Worm (Caenorhabditis elegans): ENCODE measurements around the gene tag-115.

Gene tag-115

ce11 chrIV:13255886-13256285 lies 16.7 kb upstream of the tag-115 start, which contains the start of gene bus-12:
Gene bus-12 (plus strand): TSS chrIV:13256186.
- TF ChIP-seq ces-1 (GFP tag; optimal IDR thresholded peaks at IDR 0.05) (no peak), flh-1 (GFP tag; optimal IDR thresholded peaks at IDR 0.05) (no peak), nhr-237 (tag; optimal IDR thresholded peaks at IDR 0.05) (no peak), blmp-1 (tag; optimal IDR thresholded peaks at IDR 0.05) (no peak), mls-2 (tag; optimal IDR thresholded peaks at IDR 0.05) (no peak), bed-3 (GFP tag; optimal IDR thresholded peaks at IDR 0.05) (no peak)

DNA sequence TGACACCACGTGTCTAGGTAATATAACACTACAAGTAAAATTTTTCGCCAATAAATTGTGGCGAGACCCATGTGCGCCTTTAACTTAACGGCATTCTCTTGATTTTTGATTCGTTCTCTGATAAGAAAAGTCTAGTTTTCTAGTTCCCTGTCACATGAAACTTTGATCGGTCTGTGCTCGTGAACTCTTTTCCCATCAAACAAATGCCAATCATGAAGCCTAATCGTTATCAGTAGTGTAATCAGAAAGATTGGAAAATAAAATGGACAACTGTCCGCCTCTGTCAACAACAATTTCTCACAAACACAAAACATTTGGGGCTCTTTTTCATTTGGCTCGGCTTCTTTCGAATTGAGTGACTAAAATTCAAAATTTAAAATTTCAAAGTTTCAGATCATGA lies 14.6 kb upstream of the tag-115 start, which contains the start of gene ttr-45:
ttr-45 (plus strand) TSS at position 385 of the 400 bp plus-strand sequence.
- peak; percentile 22 for TF ChIP-seq unc-62 (GFP tag; optimal IDR thresholded peaks at IDR 0.05)
- TF ChIP-seq blmp-1 (tag; optimal IDR thresholded peaks at IDR 0.05): no peak
- TF ChIP-seq hlh-1 (tag; optimal IDR thresholded peaks at IDR 0.05): peak; percentile 11

DNA sequence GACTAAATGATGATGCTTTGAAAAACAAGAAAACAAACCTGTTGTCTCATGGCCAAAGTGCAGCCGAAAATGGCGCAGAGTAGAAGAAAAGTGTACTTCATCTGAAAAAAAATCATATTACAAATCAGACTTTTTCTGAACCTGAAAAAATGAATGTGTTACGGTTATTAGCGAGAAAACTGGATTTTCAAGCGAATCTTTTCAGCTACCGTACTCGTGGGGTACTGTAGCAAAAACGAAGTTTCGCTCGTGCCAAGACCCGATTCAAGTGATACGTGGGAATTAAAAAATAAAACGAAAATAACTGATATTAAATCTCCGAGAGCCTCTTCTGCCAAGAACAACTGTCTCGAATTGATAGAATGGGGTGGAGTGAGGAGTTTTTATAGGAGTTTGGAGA lies 13.0 kb upstream of the tag-115 start, which contains the start of gene ttr-51:
ttr-51 (minus strand) TSS at position 101 of the 400 bp plus-strand sequence.
- TF ChIP-seq pha-4 (tag; optimal IDR thresholded peaks at IDR 0.05): no peak
- TF ChIP-seq ceh-43 (GFP tag; optimal IDR thresholded peaks at IDR 0.05): no peak
- TF ChIP-seq blmp-1 (tag; optimal IDR thresholded peaks at IDR 0.05): no peak
- TF ChIP-seq elt-1 (tag; optimal IDR thresholded peaks at IDR 0.05; ENCODE audit: borderline replicate concordance, insufficient read depth): no peak
- TF ChIP-seq elt-3 (tag; optimal IDR thresholded peaks at IDR 0.05): no peak
- TF ChIP-seq nhr-12 (tag; optimal IDR thresholded peaks at IDR 0.05): no peak

DNA sequence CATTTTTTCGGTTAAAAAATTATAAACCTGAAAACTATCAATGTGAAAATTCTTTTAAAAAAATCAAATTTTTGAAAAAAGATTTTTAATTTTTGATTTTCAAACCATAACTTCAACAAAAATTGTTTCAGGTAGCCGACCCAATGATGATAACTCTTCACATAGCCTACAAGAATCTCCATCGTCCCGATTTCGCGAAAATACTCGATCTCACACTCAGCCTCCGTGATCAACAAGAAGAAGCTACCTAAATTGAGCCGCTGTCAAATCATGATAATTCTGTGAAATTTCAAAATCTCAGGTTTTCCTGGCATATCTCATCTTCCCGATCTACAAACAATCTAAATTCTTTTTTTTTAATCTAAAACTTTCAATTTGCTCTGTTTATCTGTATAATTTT lies 11.0 kb upstream of the tag-115 start:
- TF ChIP-seq sem-2 (GFP tag; optimal IDR thresholded peaks at IDR 0.05) (no peak), lin-32 (GFP tag; optimal IDR thresholded peaks at IDR 0.05) (no peak), zip-8 (tag; optimal IDR thresholded peaks at IDR 0.05) (no peak), mep-1 (tag; optimal IDR thresholded peaks at IDR 0.05) (no peak)

- TF ChIP-seq ces-1 (GFP tag; optimal IDR thresholded peaks at IDR 0.05) (no peak), lsy-2 (tag; optimal IDR thresholded peaks at IDR 0.05) (no peak), unc-39 (tag; optimal IDR thresholded peaks at IDR 0.05) (no peak), bed-3 (GFP tag; optimal IDR thresholded peaks at IDR 0.05) (no peak), sem-2 (GFP tag; optimal IDR thresholded peaks at IDR 0.05) (no peak), zip-8 (tag; optimal IDR thresholded peaks at IDR 0.05) (no peak), cnd-1 (tag; optimal IDR thresholded peaks at IDR 0.05) (no peak), lin-13 (tag; optimal IDR thresholded peaks at IDR 0.05) (no peak), mls-2 (tag; optimal IDR thresholded peaks at IDR 0.05) (no peak), flh-1 (GFP tag; optimal IDR thresholded peaks at IDR 0.05) (no peak), elt-3 (tag; optimal IDR thresholded peaks at IDR 0.05) (no peak), ham-2 (GFP tag; optimal IDR thresholded peaks at IDR 0.05) (no peak), tbx-8 (GFP tag; optimal IDR thresholded peaks at IDR 0.05) (no peak)
Observed at ce11 chrIV:13247780-13248179, 8.6 kb upstream of the tag-115 start.

- TF ChIP-seq elt-1 (tag; optimal IDR thresholded peaks at IDR 0.05; ENCODE audit: borderline replicate concordance, insufficient read depth) (no peak), ceh-43 (GFP tag; optimal IDR thresholded peaks at IDR 0.05) (no peak), blmp-1 (tag; optimal IDR thresholded peaks at IDR 0.05) (no peak)
Observed at ce11 chrIV:13246961-13247360, 7.7 kb upstream of the tag-115 start, which contains the start of gene JC8.7. Gene JC8.7 (plus strand): TSS chrIV:13247261.

DNA sequence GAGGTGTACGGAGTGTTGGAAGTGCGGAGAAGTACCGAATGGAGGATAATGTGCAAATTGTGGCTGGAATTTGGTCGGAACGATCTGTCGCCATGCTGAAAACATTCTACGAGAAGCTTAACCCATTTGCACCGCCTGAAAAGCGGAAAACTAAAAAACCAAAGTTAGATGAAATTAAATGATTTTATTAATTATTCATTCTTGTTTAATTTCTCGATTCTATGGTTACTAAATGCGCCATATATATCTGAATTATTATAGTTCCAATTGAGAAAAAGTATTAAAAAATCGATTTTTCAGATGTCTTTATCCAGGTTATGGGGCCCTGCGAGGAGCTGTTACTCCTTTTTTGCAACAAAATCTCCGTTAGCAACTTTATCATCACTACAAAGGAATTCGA lies 4.8 kb upstream of the tag-115 start, which contains the start of gene cox-11:
cox-11 (plus strand) TSS at position 301 of the 400 bp plus-strand sequence.
- no peak for TF ChIP-seq M03D4.4 (tag; optimal IDR thresholded peaks at IDR 0.05)
- TF ChIP-seq nhr-76 (tag; optimal IDR thresholded peaks at IDR 0.05): no peak
- no peak for TF ChIP-seq ceh-39 (tag; optimal IDR thresholded peaks at IDR 0.05)
- no peak for TF ChIP-seq elt-3 (tag; optimal IDR thresholded peaks at IDR 0.05)
- no peak for TF ChIP-seq flh-1 (GFP tag; optimal IDR thresholded peaks at IDR 0.05)
- no peak for TF ChIP-seq unc-39 (tag; optimal IDR thresholded peaks at IDR 0.05)
- no peak for TF ChIP-seq nhr-12 (tag; optimal IDR thresholded peaks at IDR 0.05)

DNA sequence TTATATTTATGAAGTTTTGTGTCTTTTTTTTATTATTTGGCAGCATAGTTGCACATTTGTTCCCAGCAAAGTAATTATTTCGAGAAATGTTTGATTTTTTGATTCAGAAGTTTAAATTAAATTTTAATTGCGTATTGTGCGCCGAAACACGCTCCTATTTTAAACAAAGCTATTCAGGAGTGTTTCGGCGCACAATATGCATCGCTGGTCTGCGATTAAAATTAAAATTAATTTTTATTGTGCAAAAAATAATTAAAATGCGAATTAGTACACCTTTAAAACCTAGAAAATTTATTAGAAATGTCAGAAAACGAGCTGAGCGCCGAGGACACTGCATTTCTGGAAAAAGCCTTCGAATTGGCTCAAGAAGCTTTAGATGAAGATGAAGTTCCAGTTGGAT lies 4.2 kb upstream of the tag-115 start, which contains the start of gene JC8.4:
JC8.4 (plus strand) TSS at position 301 of the 400 bp plus-strand sequence.
- TF ChIP-seq lin-13 (tag; optimal IDR thresholded peaks at IDR 0.05) (no peak), ces-1 (GFP tag; optimal IDR thresholded peaks at IDR 0.05) (no peak), ztf-11 (tag; optimal IDR thresholded peaks at IDR 0.05) (no peak), nhr-237 (tag; optimal IDR thresholded peaks at IDR 0.05) (no peak), ceh-43 (GFP tag; optimal IDR thresholded peaks at IDR 0.05) (no peak), nhr-2 (tag; optimal IDR thresholded peaks at IDR 0.05) (no peak), elt-1 (tag; optimal IDR thresholded peaks at IDR 0.05; ENCODE audit: borderline replicate concordance, insufficient read depth) (no peak), mep-1 (tag; optimal IDR thresholded peaks at IDR 0.05) (no peak), unc-39 (tag; optimal IDR thresholded peaks at IDR 0.05) (no peak), drap-1 (GFP tag; optimal IDR thresholded peaks at IDR 0.05) (no peak), lsy-2 (tag; optimal IDR thresholded peaks at IDR 0.05) (no peak), ceh-83 (GFP tag; optimal IDR thresholded peaks at IDR 0.05) (no peak)
